In genomic region chr3L:7603397-7603796, dm6 we compare ENCODE assay signal across 4 fruit fly cellular contexts.
A peak's percentile ranks its signal among the peaks of the same experiment; 100 is the strongest.
TF ChIP-seq lines count a peak whose summit lies in the region.

No protein-coding gene starts in this region.

- TF ChIP-seq CTCF in whole organism, embryonic (GFP tag; optimal IDR thresholded peaks at IDR 0.05; lab: Kevin White, UChicago): no peak

TF ChIP-seq in whole organism, embryonic, 481 proteins besides CTCF, POLR2A, EP300 and RAD21:
- peak; percentile 24 for TF ChIP-seq Med (GFP tag; lab: Kevin White, UChicago)
- TF ChIP-seq Ptx1 (GFP tag; IDR thresholded peaks at IDR 0.05; lab: Robert Waterston, UW): no peak
- TF ChIP-seq zfh1 (GFP tag; IDR thresholded peaks at IDR 0.05; lab: Robert Waterston, UW): no peak
- no peak for TF ChIP-seq stwl (tag; optimal IDR thresholded peaks at IDR 0.05; lab: Kevin White, UChicago)
- TF ChIP-seq al (GFP tag; IDR thresholded peaks at IDR 0.05; lab: Robert Waterston, UW): no peak

TF ChIP-seq in whole organism, prepupa, 60 proteins besides CTCF, POLR2A, EP300 and RAD21 (continues in another document):
- TF ChIP-seq Gug (GFP tag; IDR thresholded peaks at IDR 0.05; lab: Robert Waterston, UW) (no peak), Sox15 (GFP tag; optimal IDR thresholded peaks at IDR 0.05; lab: Kevin White, UChicago) (no peak), topi (GFP tag; optimal IDR thresholded peaks at IDR 0.05; lab: Kevin White, UChicago) (peak; percentile 42), CG3032 (tag; optimal IDR thresholded peaks at IDR 0.05; lab: Kevin White, UChicago) (peak; percentile 48), Eip93F (GFP tag; optimal IDR thresholded peaks at IDR 0.05; lab: Kevin White, UChicago) (no peak), Smox (GFP tag; optimal IDR thresholded peaks at IDR 0.05; lab: Kevin White, UChicago) (peak; percentile 37), lz (GFP tag; optimal IDR thresholded peaks at IDR 0.05; lab: Kevin White, UChicago) (peak; percentile 21), CG1621 (tag; optimal IDR thresholded peaks at IDR 0.05; lab: Kevin White, UChicago) (no peak), CG10669 (GFP tag; optimal IDR thresholded peaks at IDR 0.05; lab: Kevin White, UChicago) (peak; percentile 14), Lpt (GFP tag; optimal IDR thresholded peaks at IDR 0.05; lab: Kevin White, UChicago) (no peak), Hr4 (GFP tag; optimal IDR thresholded peaks at IDR 0.05; lab: Kevin White, UChicago) (no peak), achi (GFP tag; optimal IDR thresholded peaks at IDR 0.05; lab: Kevin White, UChicago) (peak; percentile 40), dsx (GFP tag; optimal IDR thresholded peaks at IDR 0.05; lab: Kevin White, UChicago; ENCODE audit: poor library complexity, severe bottlenecking) (peak; percentile 71), Sox102F (GFP tag; optimal IDR thresholded peaks at IDR 0.05; lab: Kevin White, UChicago) (peak; percentile 9), acj6 (GFP tag; optimal IDR thresholded peaks at IDR 0.05; lab: Kevin White, UChicago) (peak; percentile 31), CG11294 (GFP tag; IDR thresholded peaks at IDR 0.05; lab: Robert Waterston, UW) (no peak), Sox14 (GFP tag; optimal IDR thresholded peaks at IDR 0.05; lab: Kevin White, UChicago) (peak; percentile 41), CG34406 (GFP tag; optimal IDR thresholded peaks at IDR 0.05; lab: Kevin White, UChicago) (peak; percentile 17), esn (GFP tag; optimal IDR thresholded peaks at IDR 0.05; lab: Kevin White, UChicago) (peak; percentile 32), OdsH (GFP tag; optimal IDR thresholded peaks at IDR 0.05; lab: Kevin White, UChicago) (peak; percentile 35), CG8119 (GFP tag; IDR thresholded peaks at IDR 0.05; lab: Robert Waterston, UW) (no peak), CG6854 (GFP tag; optimal IDR thresholded peaks at IDR 0.05; lab: Kevin White, UChicago) (no peak), eg (GFP tag; IDR thresholded peaks at IDR 0.05; lab: Robert Waterston, UW) (no peak), Ets96B (tag; optimal IDR thresholded peaks at IDR 0.05; lab: Kevin White, UChicago) (peak; percentile 47), fd85E (GFP tag; optimal IDR thresholded peaks at IDR 0.05; lab: Kevin White, UChicago) (no peak), pdm3 (GFP tag; optimal IDR thresholded peaks at IDR 0.05; lab: Kevin White, UChicago) (peak; percentile 13), CG4318 (GFP tag; optimal IDR thresholded peaks at IDR 0.05; lab: Kevin White, UChicago) (no peak), CG31627 (GFP tag; optimal IDR thresholded peaks at IDR 0.05; lab: Kevin White, UChicago) (peak; percentile 30), Hr38 (GFP tag; optimal IDR thresholded peaks at IDR 0.05; lab: Kevin White, UChicago) (no peak)

TF ChIP-seq in whole organism, pupa, 21 proteins besides CTCF, POLR2A, EP300 and RAD21:
- TF ChIP-seq CG8301 (tag; optimal IDR thresholded peaks at IDR 0.05; lab: Kevin White, UChicago): peak; percentile 8
- no peak for TF ChIP-seq fd96Ca (GFP tag; IDR thresholded peaks at IDR 0.05; lab: Robert Waterston, UW)
- peak; percentile 49 for TF ChIP-seq CG8159 (tag; optimal IDR thresholded peaks at IDR 0.05; lab: Kevin White, UChicago)
- TF ChIP-seq CG17806 (tag; optimal IDR thresholded peaks at IDR 0.05; lab: Kevin White, UChicago): peak; percentile 43
- no peak for TF ChIP-seq CG13204 (GFP tag; optimal IDR thresholded peaks at IDR 0.05; lab: Kevin White, UChicago)
- peak; percentile 46 for TF ChIP-seq CG14655 (GFP tag; optimal IDR thresholded peaks at IDR 0.05; lab: Kevin White, UChicago)
- TF ChIP-seq CG15710 (tag; optimal IDR thresholded peaks at IDR 0.05; lab: Kevin White, UChicago): peak; percentile 23
- TF ChIP-seq CG34367 (tag; optimal IDR thresholded peaks at IDR 0.05; lab: Kevin White, UChicago): peak; percentile 19
- peak; percentile 32 for TF ChIP-seq Pif1A (GFP tag; optimal IDR thresholded peaks at IDR 0.05; lab: Kevin White, UChicago)
- peak; percentile 54 for TF ChIP-seq CG9948 (tag; optimal IDR thresholded peaks at IDR 0.05; lab: Kevin White, UChicago)
- TF ChIP-seq D1 (tag; optimal IDR thresholded peaks at IDR 0.05; lab: Kevin White, UChicago): no peak

TF ChIP-seq in whole organism, wandering third instar larva, 38 proteins besides CTCF, POLR2A, EP300 and RAD21:
- TF ChIP-seq Mio (GFP tag; optimal IDR thresholded peaks at IDR 0.05; lab: Kevin White, UChicago) (no peak), Myc (optimal IDR thresholded peaks at IDR 0.05; lab: Kevin White, UChicago) (no peak), CG32264 (GFP tag; optimal IDR thresholded peaks at IDR 0.05; lab: Kevin White, UChicago) (no peak), foxo (GFP tag; optimal IDR thresholded peaks at IDR 0.05; lab: Kevin White, UChicago) (peak in 1 of 2 experiments; percentile 22), Vsx2 (GFP tag; optimal IDR thresholded peaks at IDR 0.05; lab: Kevin White, UChicago; ENCODE audit: partially characterized antibody) (no peak), Abd-B (GFP tag; optimal IDR thresholded peaks at IDR 0.05; lab: Kevin White, UChicago) (no peak), dl (GFP tag; optimal IDR thresholded peaks at IDR 0.05; lab: Kevin White, UChicago; ENCODE audit: insufficient read depth in 1 of 2, partially characterized antibody in 2 of 2) (no peak), dsf (GFP tag; optimal IDR thresholded peaks at IDR 0.05; lab: Kevin White, UChicago; ENCODE audit: borderline replicate concordance) (no peak), psq (GFP tag; optimal IDR thresholded peaks at IDR 0.05; lab: Kevin White, UChicago) (no peak), brk (GFP tag; optimal IDR thresholded peaks at IDR 0.05; lab: Kevin White, UChicago) (no peak), CG9705 (GFP tag; optimal IDR thresholded peaks at IDR 0.05; lab: Kevin White, UChicago) (no peak), Sp1 (GFP tag; optimal IDR thresholded peaks at IDR 0.05; lab: Kevin White, UChicago) (no peak), jim (GFP tag; optimal IDR thresholded peaks at IDR 0.05; lab: Kevin White, UChicago) (no peak), ey (GFP tag; optimal IDR thresholded peaks at IDR 0.05; lab: Kevin White, UChicago) (peak; percentile 8), lola (GFP tag; optimal IDR thresholded peaks at IDR 0.05; lab: Kevin White, UChicago) (no peak), br (GFP tag; optimal IDR thresholded peaks at IDR 0.05; lab: Kevin White, UChicago) (no peak), Dfd (GFP tag; optimal IDR thresholded peaks at IDR 0.05; lab: Kevin White, UChicago) (no peak), HLH106 (tag; optimal IDR thresholded peaks at IDR 0.05; lab: Kevin White, UChicago) (no peak), h (GFP tag; optimal IDR thresholded peaks at IDR 0.05; lab: Kevin White, UChicago) (peak; percentile 7), dmrt93B (GFP tag; optimal IDR thresholded peaks at IDR 0.05; lab: Kevin White, UChicago) (no peak), OdsH (GFP tag; optimal IDR thresholded peaks at IDR 0.05; lab: Kevin White, UChicago) (no peak), Jra (GFP tag; optimal IDR thresholded peaks at IDR 0.05; lab: Kevin White, UChicago) (no peak), fru (GFP tag; optimal IDR thresholded peaks at IDR 0.05; lab: Kevin White, UChicago) (peak; percentile 15), N (GFP tag; optimal IDR thresholded peaks at IDR 0.05; lab: Kevin White, UChicago) (no peak), tai (GFP tag; optimal IDR thresholded peaks at IDR 0.05; lab: Kevin White, UChicago) (no peak), rgr (GFP tag; optimal IDR thresholded peaks at IDR 0.05; lab: Kevin White, UChicago) (peak; percentile 2)

Comparison
In these comparisons a context has a peak if more than half of its experiments do, and no peak if none do; other contexts are left out.
1. Of the 7 proteins assayed by ChIP-seq in both whole organism, embryonic and whole organism, prepupa: peak only in whole organism, embryonic: none; only in whole organism, prepupa: Hr39 and Sox102F; in both: none; in neither: 5.